Worm (Caenorhabditis elegans) whole organism, early embryonic: ENCODE measurements around the gene nhr-189.

Source experiments
- aly-1 ChIP-seq: sonication (generic microtip); optimal IDR thresholded peaks from 2 replicates; lab custom pipeline; 2016; ENCODE audit warnings: missing genetic modification characterization, missing compliant biosample characterization
- ama-1 ChIP-seq: fragments of 150-350 bp; optimal IDR thresholded peaks from 2 replicates; lab custom pipeline; 2014
- ceh-36 ChIP-seq: sonication (generic microtip); optimal IDR thresholded peaks from 2 replicates; lab custom pipeline; 2016; ENCODE audit warnings: missing genetic modification characterization, inconsistent platforms, missing compliant biosample characterization
- flt-1 ChIP-seq: fragments of 200-800 bp; sonication (Bioruptor generic); IDR thresholded peaks from 2 replicates; pipeline ENCODE4 v1.3.6; 2022; ENCODE audit warnings: missing genetic modification characterization, missing compliant biosample characterization
- hmg-4 ChIP-seq: fragments of 200-800 bp; sonication (Bioruptor generic); optimal IDR thresholded peaks from 2 replicates; lab custom pipeline; 2018; ENCODE audit warnings: mild to moderate bottlenecking, missing genetic modification characterization, missing compliant biosample characterization
- scrt-1 ChIP-seq: fragments of 200-800 bp; sonication (Bioruptor generic); IDR thresholded peaks from 2 replicates; pipeline ENCODE4 v1.3.6; 2022; ENCODE audit warnings: missing genetic modification characterization, missing compliant biosample characterization
- sea-1 ChIP-seq: fragments of 200-800 bp; sonication (Bioruptor generic); conservative IDR thresholded peaks from 2 replicates; pipeline ENCODE4 v1.3.6; 2022; ENCODE audit warnings: missing genetic modification characterization, missing compliant biosample characterization
- tbx-11 ChIP-seq: fragments of 200-800 bp; sonication (Bioruptor generic); IDR thresholded peaks from 2 replicates; pipeline ENCODE4 v1.3.6; 2022; ENCODE audit warnings: missing genetic modification characterization, missing compliant biosample characterization

DNA sequence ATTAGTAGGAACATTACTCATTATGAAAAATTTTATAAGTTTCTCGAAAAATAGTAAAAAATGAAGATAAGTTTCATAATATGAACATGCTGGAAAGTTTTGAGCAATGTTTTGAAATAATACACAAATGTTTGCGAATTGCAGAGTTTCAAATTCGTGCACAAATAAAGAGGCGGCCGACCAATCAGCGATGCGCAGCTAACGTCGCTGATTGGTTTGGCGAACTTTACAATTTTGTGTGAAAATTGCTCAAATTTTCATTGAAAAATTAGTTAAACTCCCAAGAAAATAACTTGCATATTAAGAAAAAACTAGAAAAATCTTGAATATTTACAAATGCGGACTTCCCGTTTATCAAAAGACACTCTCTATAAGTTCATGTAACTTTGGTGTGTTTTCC, 27.4 kb downstream of the nhr-189 start:
- no peak for TF ChIP-seq tbx-11 (GFP tag; lab: Robert Waterston, UW)
- no peak for TF ChIP-seq sea-1 (GFP tag; lab: Robert Waterston, UW)
- no peak for TF ChIP-seq ceh-36 (tag; lab: Kevin White, UChicago)
- no peak for TF ChIP-seq scrt-1 (GFP tag; lab: Robert Waterston, UW)
- TF ChIP-seq aly-1 (tag; lab: Kevin White, UChicago): no peak
- no peak for TF ChIP-seq flt-1 (GFP tag; lab: Robert Waterston, UW)
- no peak for TF ChIP-seq ama-1 (lab: Kevin White, UChicago)
- TF ChIP-seq hmg-4: no peak
